Worm (Caenorhabditis elegans): ENCODE measurements around the gene jmjd-1.2.

Gene jmjd-1.2

ce11 chrIV:4665079-4665478 is 4.3 kb downstream of the jmjd-1.2 start, which contains the start of gene F29B9.1:
Gene F29B9.1 (plus strand): TSS chrIV:4665379.
- TF ChIP-seq nhr-6 (tag; optimal IDR thresholded peaks at IDR 0.05) (no peak), duxl-1 (tag; optimal IDR thresholded peaks at IDR 0.05; ENCODE audit: poor library complexity) (peak; percentile 26)

- TF ChIP-seq set-16 (GFP tag; IDR thresholded peaks at IDR 0.05) (peak; percentile 79), F26F4.8 (GFP tag; conservative IDR thresholded peaks at IDR 0.05) (no peak), unc-62 (GFP tag; optimal IDR thresholded peaks at IDR 0.05 in 1 of 2) (peak in 1 of 2 experiments; percentile 77), unc-62 (tag; optimal IDR thresholded peaks at IDR 0.05) (no peak), ceh-20 (GFP tag; IDR thresholded peaks at IDR 0.05) (0 out of 2 replicates have a peak, but pooled peaks have one; percentile 25)
Observed at ce11 chrIV:4667383-4667782, 6.6 kb downstream of the jmjd-1.2 start.

- no peak for TF ChIP-seq nhr-77 (tag; optimal IDR thresholded peaks at IDR 0.05)
Observed at ce11 chrIV:4667835-4668234, 7.0 kb downstream of the jmjd-1.2 start.

ce11 chrIV:4669242-4669641 is 8.5 kb downstream of the jmjd-1.2 start, which contains the start of gene F29B9.12:
Gene F29B9.12 (plus strand): TSS chrIV:4669542.
- no peak for TF ChIP-seq zfp-2 (tag; optimal IDR thresholded peaks at IDR 0.05)
- TF ChIP-seq F44E2.7 (GFP tag; IDR thresholded peaks at IDR 0.05), result no peak
- no peak for TF ChIP-seq Y48G9A.11 (GFP tag; IDR thresholded peaks at IDR 0.05)
- TF ChIP-seq nhr-6 (tag; optimal IDR thresholded peaks at IDR 0.05), result no peak
- TF ChIP-seq set-16 (GFP tag; IDR thresholded peaks at IDR 0.05), result no peak
- TF ChIP-seq ztf-7 (tag; optimal IDR thresholded peaks at IDR 0.05), result no peak
- no peak for TF ChIP-seq ZK546.5 (tag; optimal IDR thresholded peaks at IDR 0.05)
- no peak for TF ChIP-seq spr-1 (tag; optimal IDR thresholded peaks at IDR 0.05)
- no peak for TF ChIP-seq ama-1 (optimal IDR thresholded peaks at IDR 0.05)
- TF ChIP-seq nhr-11 (tag; optimal IDR thresholded peaks at IDR 0.05), result no peak
- no peak for TF ChIP-seq T26A8.4 (GFP tag; IDR thresholded peaks at IDR 0.05)
- no peak for TF ChIP-seq nhr-25 (tag; optimal IDR thresholded peaks at IDR 0.05; ENCODE audit: borderline replicate concordance, insufficient read depth)
- TF ChIP-seq dmd-9 (GFP tag; IDR thresholded peaks at IDR 0.05), result no peak
- no peak for TF ChIP-seq skn-1 (tag; optimal IDR thresholded peaks at IDR 0.05)
- TF ChIP-seq hlh-30 (tag; optimal IDR thresholded peaks at IDR 0.05; ENCODE audit: insufficient read depth), result no peak
- TF ChIP-seq zfp-3 (GFP tag; conservative IDR thresholded peaks at IDR 0.05), result no peak

ce11 chrIV:4673332-4673731 is 12.5 kb downstream of the jmjd-1.2 start:
- TF ChIP-seq ceh-28 (tag; optimal IDR thresholded peaks at IDR 0.05) (no peak), madf-5 (GFP tag; IDR thresholded peaks at IDR 0.05) (no peak), F26F4.8 (GFP tag; conservative IDR thresholded peaks at IDR 0.05) (no peak), ceh-32 (tag; optimal IDR thresholded peaks at IDR 0.05; ENCODE audit: poor library complexity) (no peak), ztf-7 (tag; optimal IDR thresholded peaks at IDR 0.05) (no peak), daf-8 (GFP tag; IDR thresholded peaks at IDR 0.05) (no peak), fos-1 (tag; optimal IDR thresholded peaks at IDR 0.05) (no peak), nhr-11 (tag; optimal IDR thresholded peaks at IDR 0.05) (no peak), lin-39 (tag; optimal IDR thresholded peaks at IDR 0.05) (no peak), F10B5.3 (tag; optimal IDR thresholded peaks at IDR 0.05) (no peak), ZK546.5 (tag; optimal IDR thresholded peaks at IDR 0.05) (no peak), ctbp-1 (GFP tag; IDR thresholded peaks at IDR 0.05) (no peak)

ce11 chrIV:4674322-4674721 is 13.5 kb downstream of the jmjd-1.2 start:
- TF ChIP-seq hif-1 (tag; optimal IDR thresholded peaks at IDR 0.05) (no peak), R02D3.7 (tag; optimal IDR thresholded peaks at IDR 0.05) (no peak), ZK337.2 (GFP tag; IDR thresholded peaks at IDR 0.05) (no peak), nhr-41 (GFP tag; IDR thresholded peaks at IDR 0.05) (no peak), tag-97 (GFP tag; IDR thresholded peaks at IDR 0.05) (no peak), snpc-1.2 (GFP tag; IDR thresholded peaks at IDR 0.05) (no peak), Y48G9A.11 (GFP tag; IDR thresholded peaks at IDR 0.05) (no peak), ceh-20 (GFP tag; IDR thresholded peaks at IDR 0.05) (no peak), ztf-7 (tag; optimal IDR thresholded peaks at IDR 0.05) (no peak), nhr-111 (GFP tag; optimal IDR thresholded peaks at IDR 0.05) (no peak), vab-7 (GFP tag; IDR thresholded peaks at IDR 0.05) (no peak), snpc-4 (tag; optimal IDR thresholded peaks at IDR 0.05) (no peak)

Measured in whole organism, L4 larva.